Fruit fly (Drosophila melanogaster) whole organism, embryonic: ENCODE results near the gene Mfe2.

Experiments used
- ATbp ChIP-seq: fragments of 200-800 bp; sonication (Bioruptor generic); optimal IDR thresholded peaks from 2 replicates; lab custom pipeline; 2017; ENCODE audit warnings: missing biosample characterization, mild to moderate bottlenecking, missing genetic modification characterization, missing genetic modification reagents
- B-H1 ChIP-seq: fragments of 200-800 bp; sonication (Bioruptor generic); IDR thresholded peaks from 3 replicates; pipeline ENCODE4 v1.3.6; 2022; ENCODE audit warnings: missing biosample characterization, missing genetic modification characterization
- CG10209 ChIP-seq: fragments of 200-800 bp; sonication (Bioruptor generic); optimal IDR thresholded peaks from 3 replicates; lab custom pipeline; 2017; ENCODE audit warnings: missing biosample characterization, mild to moderate bottlenecking, missing genetic modification characterization, missing genetic modification reagents
- CG10267 ChIP-seq: fragments of 200-800 bp; sonication (Bioruptor generic); optimal IDR thresholded peaks from 2 replicates; lab custom pipeline; 2018; ENCODE audit warnings: missing biosample characterization, mild to moderate bottlenecking, missing genetic modification characterization, moderate library complexity
- CG10366 ChIP-seq: fragments of 200-800 bp; sonication (Bioruptor generic); IDR thresholded peaks from 2 replicates; pipeline ENCODE4 v1.3.6; 2022; ENCODE audit warnings: missing biosample characterization, missing genetic modification characterization
- CG11085 ChIP-seq: fragments of 200-800 bp; sonication (Bioruptor generic); IDR thresholded peaks from 2 replicates; pipeline ENCODE4 v1.3.6; 2022; ENCODE audit warnings: missing biosample characterization, missing genetic modification characterization
- CG12659 ChIP-seq: fragments of 200-800 bp; sonication (Bioruptor generic); optimal IDR thresholded peaks from 3 replicates; lab custom pipeline; 2017; ENCODE audit warnings: mild to moderate bottlenecking, missing biosample characterization, missing genetic modification reagents, missing genetic modification characterization
- CG15479 ChIP-seq: fragments of 200-800 bp; sonication (Bioruptor generic); optimal IDR thresholded peaks from 3 replicates; lab custom pipeline; 2019; ENCODE audit warnings: missing biosample characterization, mild to moderate bottlenecking, missing genetic modification characterization, moderate library complexity
- CG1647 ChIP-seq: fragments of 200-800 bp; sonication (Bioruptor generic); optimal IDR thresholded peaks from 3 replicates; lab custom pipeline; 2016; ENCODE audit warnings: missing biosample characterization, missing genetic modification characterization
- CG18599 ChIP-seq: fragments of 200-800 bp; sonication (Bioruptor generic); optimal IDR thresholded peaks from 3 replicates; lab custom pipeline; 2017; ENCODE audit warnings: missing biosample characterization, missing genetic modification characterization, mild to moderate bottlenecking, moderate library complexity, missing genetic modification reagents
- CG3995 ChIP-seq: fragments of 200-800 bp; sonication (Bioruptor generic); optimal IDR thresholded peaks from 3 replicates; lab custom pipeline; 2016; ENCODE audit warnings: missing biosample characterization, missing genetic modification characterization
- CG4404 ChIP-seq: fragments of 200-800 bp; sonication (Bioruptor generic); IDR thresholded peaks from 2 replicates; pipeline ENCODE4 v1.3.6; 2022; ENCODE audit warnings: missing biosample characterization, missing genetic modification characterization
- CG6175 ChIP-seq: fragments of 200-800 bp; sonication (Bioruptor generic); IDR thresholded peaks from 3 replicates; pipeline ENCODE4 v1.3.6; 2022; ENCODE audit warnings: missing biosample characterization, missing genetic modification characterization
- CG6791 ChIP-seq: fragments of 200-800 bp; sonication (Bioruptor generic); IDR thresholded peaks from 3 replicates; pipeline ENCODE4 v1.3.6; 2022; ENCODE audit warnings: missing biosample characterization, missing genetic modification characterization; ENCODE audit not compliant: partially characterized antibody
- CG8281 ChIP-seq: fragments of 200-800 bp; sonication (Bioruptor generic); optimal IDR thresholded peaks from 2 replicates; lab custom pipeline; 2018; ENCODE audit warnings: missing biosample characterization, mild to moderate bottlenecking, missing genetic modification characterization, moderate library complexity
- Chrac-16 ChIP-seq: fragments of 200-800 bp; sonication (Bioruptor generic); optimal IDR thresholded peaks from 3 replicates; lab custom pipeline; 2016; ENCODE audit warnings: missing biosample characterization, missing genetic modification characterization
- Dad ChIP-seq: fragments of 200-800 bp; sonication (Bioruptor generic); optimal IDR thresholded peaks from 3 replicates; lab custom pipeline; 2016; ENCODE audit warnings: missing biosample characterization, missing genetic modification characterization
- Dfd ChIP-seq, 2 experiments: fragments of >200 bp; optimal IDR thresholded peaks; 2 replicates each; lab custom pipeline; 2017; ENCODE audit warnings: missing biosample characterization in 2 of 2, missing genetic modification characterization in 2 of 2
- Ets65A ChIP-seq: fragments of 200-800 bp; sonication (Bioruptor generic); peaks from one replicate; lab custom pipeline; 2016; ENCODE audit warnings: missing biosample characterization, missing genetic modification characterization
- GATAe ChIP-seq: fragments of 200-800 bp; sonication (Bioruptor generic); conservative IDR thresholded peaks from 2 replicates; pipeline ENCODE4 v1.3.6; 2022; ENCODE audit warnings: missing biosample characterization, missing genetic modification characterization
- HHEX ChIP-seq: fragments of 200-800 bp; sonication (Bioruptor generic); optimal IDR thresholded peaks from 3 replicates; lab custom pipeline; 2017; ENCODE audit warnings: missing biosample characterization, mild to moderate bottlenecking, missing genetic modification characterization, missing genetic modification reagents
- HLH54F ChIP-seq: fragments of 200-800 bp; sonication (Bioruptor generic); optimal IDR thresholded peaks from 3 replicates; lab custom pipeline; 2016; ENCODE audit warnings: missing biosample characterization, missing genetic modification characterization
- Hand ChIP-seq: fragments of 200-800 bp; sonication (Bioruptor generic); optimal IDR thresholded peaks from 2 replicates; lab custom pipeline; 2017; ENCODE audit warnings: mild to moderate bottlenecking, missing biosample characterization, missing genetic modification reagents, missing genetic modification characterization
- Hr39 ChIP-seq: fragments of >200 bp; optimal IDR thresholded peaks from 2 replicates; lab custom pipeline; 2017
- Hsf ChIP-seq: fragments of 200-800 bp; sonication (Bioruptor generic); optimal IDR thresholded peaks from 3 replicates; lab custom pipeline; 2016; ENCODE audit warnings: missing biosample characterization, missing genetic modification characterization
- Myb ChIP-seq: fragments of 200-800 bp; sonication (Bioruptor generic); optimal IDR thresholded peaks from 2 replicates; lab custom pipeline; 2016; ENCODE audit warnings: missing biosample characterization, missing genetic modification characterization
- Nf-YC ChIP-seq: fragments of 200-800 bp; optimal IDR thresholded peaks from 3 replicates; lab custom pipeline; 2019; ENCODE audit warnings: missing biosample characterization, mild to moderate bottlenecking, missing genetic modification characterization, moderate library complexity
- Ptx1 ChIP-seq: fragments of 200-800 bp; sonication (Bioruptor generic); IDR thresholded peaks from 2 replicates; pipeline ENCODE4 v1.3.6; 2022; ENCODE audit warnings: missing biosample characterization, missing genetic modification characterization
- Sry-δ ChIP-seq: fragments of 200-800 bp; sonication (Bioruptor generic); optimal IDR thresholded peaks from 2 replicates; lab custom pipeline; 2016; ENCODE audit warnings: missing biosample characterization, missing genetic modification characterization
- ap ChIP-seq: fragments of 200-800 bp; sonication (Bioruptor generic); IDR thresholded peaks from 2 replicates; pipeline ENCODE4 v1.3.6; 2022; ENCODE audit warnings: missing biosample characterization, missing genetic modification characterization
- bowl ChIP-seq: fragments of 200-800 bp; sonication (Bioruptor generic); IDR thresholded peaks from 2 replicates; pipeline ENCODE4 v1.3.6; 2022; ENCODE audit warnings: missing biosample characterization, missing genetic modification characterization
- btn ChIP-seq: fragments of 200-800 bp; sonication (Bioruptor generic); optimal IDR thresholded peaks from 2 replicates; lab custom pipeline; 2016; ENCODE audit warnings: missing biosample characterization, missing genetic modification characterization
- cas ChIP-seq: fragments of 200-800 bp; sonication (Bioruptor generic); IDR thresholded peaks from 2 replicates; pipeline ENCODE4 v1.3.6; 2022; ENCODE audit warnings: missing biosample characterization, missing genetic modification characterization
- chn ChIP-seq: fragments of 200-800 bp; sonication (Bioruptor generic); optimal IDR thresholded peaks from 2 replicates; lab custom pipeline; 2016; ENCODE audit warnings: missing biosample characterization, missing genetic modification characterization
- croc ChIP-seq: fragments of 200-800 bp; sonication (Bioruptor generic); conservative IDR thresholded peaks from 3 replicates; pipeline ENCODE4 v1.3.6; 2022; ENCODE audit warnings: missing biosample characterization, missing genetic modification characterization
- danr ChIP-seq: fragments of 200-800 bp; sonication (Bioruptor generic); IDR thresholded peaks from 2 replicates; pipeline ENCODE4 v1.3.6; 2022; ENCODE audit warnings: missing biosample characterization, missing genetic modification characterization
- disco-r ChIP-seq: fragments of 200-800 bp; sonication (Bioruptor generic); optimal IDR thresholded peaks from 2 replicates; lab custom pipeline; 2016; ENCODE audit warnings: missing biosample characterization, missing genetic modification characterization
- gce ChIP-seq: fragments of 200-800 bp; sonication (Bioruptor generic); IDR thresholded peaks from 3 replicates; pipeline ENCODE4 v1.3.6; 2022; ENCODE audit warnings: missing biosample characterization, missing genetic modification characterization
- ham ChIP-seq: fragments of 200-800 bp; sonication (Bioruptor generic); IDR thresholded peaks from 2 replicates; pipeline ENCODE4 v1.3.6; 2022; ENCODE audit warnings: missing biosample characterization, missing genetic modification characterization
- hb ChIP-seq: fragments of 200-800 bp; sonication (Bioruptor generic); IDR thresholded peaks from 3 replicates; pipeline ENCODE4 v1.3.6; 2022; ENCODE audit warnings: missing biosample characterization, missing genetic modification characterization; ENCODE audit not compliant: partially characterized antibody
- kay ChIP-seq: fragments of 200-800 bp; sonication (Bioruptor generic); optimal IDR thresholded peaks from 2 replicates; lab custom pipeline; 2016; ENCODE audit warnings: missing biosample characterization, missing genetic modification characterization
- kni ChIP-seq: fragments of 200-800 bp; sonication (Bioruptor generic); optimal IDR thresholded peaks from 3 replicates; lab custom pipeline; 2017; ENCODE audit warnings: mild to moderate bottlenecking, missing biosample characterization, missing genetic modification reagents, missing genetic modification characterization
- pan ChIP-seq, 4 experiments: fragments of >200 bp in 3 of 4; fragments of 200-800 bp in 1 of 4; sonication (Bioruptor generic) in 1 of 4; optimal IDR thresholded peaks in 3 of 4; IDR thresholded peaks in 1 of 4; 2 replicates each; pipeline versions ENCODE4 v1.3.6 to Lab custom; 2017 to 2022; ENCODE audit warnings: missing biosample characterization in 2 of 4, missing genetic modification characterization in 2 of 4, mixed read lengths in 1 of 4
- pum ChIP-seq: fragments of 200-800 bp; sonication (Bioruptor generic); optimal IDR thresholded peaks from 2 replicates; lab custom pipeline; 2016; ENCODE audit warnings: missing biosample characterization, missing genetic modification characterization
- repo ChIP-seq: fragments of 200-800 bp; sonication (Bioruptor generic); optimal IDR thresholded peaks from 2 replicates; lab custom pipeline; 2016; ENCODE audit warnings: missing biosample characterization, missing genetic modification characterization
- row ChIP-seq: fragments of 200-800 bp; sonication (Bioruptor generic); IDR thresholded peaks from 3 replicates; pipeline ENCODE4 v1.3.6; 2022; ENCODE audit warnings: missing biosample characterization, missing genetic modification characterization
- scrt ChIP-seq: fragments of 200-800 bp; sonication (Bioruptor generic); optimal IDR thresholded peaks from 2 replicates; lab custom pipeline; 2018; ENCODE audit warnings: missing biosample characterization, mild to moderate bottlenecking, missing genetic modification characterization, moderate library complexity
- trem ChIP-seq: fragments of 200-800 bp; optimal IDR thresholded peaks from 3 replicates; lab custom pipeline; 2019; ENCODE audit warnings: missing biosample characterization, mild to moderate bottlenecking, missing genetic modification characterization, moderate library complexity
- unc-4 ChIP-seq: fragments of 200-800 bp; sonication (Bioruptor generic); IDR thresholded peaks from 2 replicates; pipeline ENCODE4 v1.3.6; 2022; ENCODE audit warnings: missing biosample characterization, missing genetic modification characterization; ENCODE audit not compliant: partially characterized antibody
- usp ChIP-seq: fragments of >200 bp; optimal IDR thresholded peaks from 2 replicates; lab custom pipeline; 2017; ENCODE audit warnings: missing biosample characterization, missing genetic modification characterization
- vfl ChIP-seq: fragments of 200-800 bp; sonication (Bioruptor generic); optimal IDR thresholded peaks from 2 replicates; lab custom pipeline; 2016; ENCODE audit warnings: missing biosample characterization, missing genetic modification characterization

Mfe2 gene

dm6 chrX:16277878-16278506, 7.2 kb downstream of the Mfe2 start, which contains the start of gene eas (continued):
- no peak for TF ChIP-seq btn (GFP tag; lab: Kevin White, UChicago)
- TF ChIP-seq CG6791 (GFP tag; lab: Robert Waterston, UW) = peak; percentile 77
- no peak for TF ChIP-seq ham (GFP tag; lab: Robert Waterston, UW)
- TF ChIP-seq trem (tag; lab: Kevin White, UChicago) = peak; percentile 48
- peak; percentile 24; the same call in 1 of the 2 replicates for TF ChIP-seq Ptx1
- TF ChIP-seq GATAe (GFP tag; lab: Robert Waterston, UW) = no peak
- TF ChIP-seq B-H1 (GFP tag; lab: Robert Waterston, UW) = no peak
- TF ChIP-seq kni = no peak
- no peak for TF ChIP-seq vfl (GFP tag; lab: Kevin White, UChicago)
- TF ChIP-seq CG15479 = no peak
- peak; percentile 10 for TF ChIP-seq Hsf (GFP tag; lab: Kevin White, UChicago)
- no peak for TF ChIP-seq cas
- TF ChIP-seq Dfd (GFP tag; optimal IDR thresholded peaks at IDR 0.05; lab: Kevin White, UChicago) = no peak
- TF ChIP-seq unc-4 = peak; percentile 75
- peak; percentile 47 for TF ChIP-seq CG12659 (GFP tag; lab: Kevin White, UChicago)
- TF ChIP-seq gce (GFP tag; lab: Robert Waterston, UW) = no peak
- TF ChIP-seq HLH54F (GFP tag; lab: Kevin White, UChicago) = peak; percentile 1
- TF ChIP-seq ATbp (GFP tag; lab: Kevin White, UChicago) = no peak
- TF ChIP-seq CG4404 = no peak
- no peak for TF ChIP-seq CG8281 (tag; lab: Kevin White, UChicago)
- peak; percentile 91 for TF ChIP-seq Ets65A (GFP tag; lab: Kevin White, UChicago)
- peak; percentile 70 for TF ChIP-seq hb
- peak; percentile 5 for TF ChIP-seq CG1647 (GFP tag; lab: Kevin White, UChicago)
- TF ChIP-seq croc (GFP tag; lab: Robert Waterston, UW) = no peak
- peak; percentile 63 for TF ChIP-seq row (GFP tag; lab: Robert Waterston, UW)
- TF ChIP-seq Sry-δ (GFP tag; lab: Kevin White, UChicago) = peak; percentile 86
- TF ChIP-seq ap (GFP tag; lab: Robert Waterston, UW) = no peak
- peak; percentile 27 for TF ChIP-seq chn
- TF ChIP-seq Nf-YC = no peak
- TF ChIP-seq Hand (GFP tag; lab: Kevin White, UChicago) = no peak
- 0 out of 3 replicates have a peak, but pooled peaks have one; percentile 36 for TF ChIP-seq CG6175 (GFP tag; lab: Robert Waterston, UW)
- TF ChIP-seq Dad = no peak
- no peak for TF ChIP-seq pum (GFP tag; lab: Kevin White, UChicago)
- no peak for TF ChIP-seq danr (GFP tag; lab: Robert Waterston, UW)
- TF ChIP-seq CG11085 (GFP tag; lab: Robert Waterston, UW) = no peak
- TF ChIP-seq Hr39 (lab: Kevin White, UChicago) = no peak
- peak; percentile 27 for TF ChIP-seq disco-r (GFP tag; lab: Kevin White, UChicago)
- TF ChIP-seq kay (GFP tag; lab: Kevin White, UChicago) = no peak
- no peak for TF ChIP-seq Chrac-16 (GFP tag; lab: Kevin White, UChicago)
- no peak for TF ChIP-seq CG18599 (GFP tag; lab: Kevin White, UChicago)
- TF ChIP-seq repo (GFP tag; lab: Kevin White, UChicago) = no peak
- peak; percentile 51 for TF ChIP-seq Myb (GFP tag; lab: Kevin White, UChicago)
- no peak for TF ChIP-seq usp (GFP tag; lab: Kevin White, UChicago)
- TF ChIP-seq pan (optimal IDR thresholded peaks at IDR 0.05; lab: Kevin White, UChicago) = no peak
- no peak for TF ChIP-seq pan (GFP tag; optimal IDR thresholded peaks at IDR 0.05 in 1 of 2, IDR thresholded peaks at IDR 0.05 in 1 of 2)
- TF ChIP-seq CG10267 (tag; lab: Kevin White, UChicago) = peak; percentile 31
- peak; percentile 67 for TF ChIP-seq CG3995 (GFP tag; lab: Kevin White, UChicago)
- no peak for TF ChIP-seq bowl (GFP tag; lab: Robert Waterston, UW)
- peak; percentile 1 for TF ChIP-seq CG10209 (GFP tag; lab: Kevin White, UChicago)
- no peak for TF ChIP-seq scrt (GFP tag; lab: Kevin White, UChicago)
- TF ChIP-seq HHEX (GFP tag; lab: Kevin White, UChicago) = no peak
- TF ChIP-seq CG10366 (GFP tag; lab: Robert Waterston, UW) = 0 out of 2 replicates have a peak, but pooled peaks have one; percentile 7
